Fruit fly (Drosophila melanogaster): ENCODE measurements around the gene Spp.

DNA sequence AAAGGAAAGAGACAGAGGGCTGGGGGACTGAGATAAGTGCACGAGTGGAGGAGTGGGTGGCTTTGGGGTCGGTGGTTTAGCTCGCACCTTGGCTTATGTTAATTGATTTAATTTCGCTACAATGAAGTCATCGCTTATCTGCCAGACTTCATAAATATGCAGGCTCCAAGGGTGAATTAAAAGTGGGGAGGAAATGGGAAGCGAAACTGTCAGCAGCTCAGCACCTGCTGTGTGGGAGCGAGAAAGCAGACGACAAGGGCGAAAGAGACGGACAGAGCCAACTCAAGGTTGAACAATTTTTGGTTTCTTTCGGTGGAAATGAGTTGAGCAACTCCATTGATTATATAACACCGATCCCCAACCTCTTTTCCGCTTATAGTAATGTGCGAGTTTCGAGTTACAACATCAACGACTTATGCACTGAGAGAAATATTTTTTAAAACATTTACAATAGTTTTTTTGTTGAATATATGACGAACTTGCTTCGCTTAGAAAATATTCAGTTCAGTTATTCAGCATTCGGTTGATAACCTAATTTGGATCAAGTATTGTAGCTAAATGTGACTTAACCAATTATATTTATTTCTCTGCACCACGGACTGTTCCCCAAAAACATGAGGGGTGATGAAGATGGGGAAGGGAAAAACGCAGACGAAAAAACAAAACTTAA, 24.0 kb downstream of the Spp start:
- TF ChIP-seq NC2α (GFP tag; optimal IDR thresholded peaks at IDR 0.05): peak; percentile 85
- peak; percentile 77 for TF ChIP-seq CG4424 (GFP tag; optimal IDR thresholded peaks at IDR 0.05)
- TF ChIP-seq Gug (GFP tag; IDR thresholded peaks at IDR 0.05): peak; percentile 41; the same call in 2 of the 4 replicates
- TF ChIP-seq CG2116 (GFP tag; optimal IDR thresholded peaks at IDR 0.05): peak; percentile 61
- peak; percentile 82 for TF ChIP-seq CG17568 (GFP tag; optimal IDR thresholded peaks at IDR 0.05)

Measured in whole organism, embryonic.